Worm (Caenorhabditis elegans) whole organism, L4 larva: ENCODE results near the gene cyy-1.

ENCODE experiments used
- F44E2.7 ChIP-seq: fragments of 200-800 bp; sonication (Bioruptor generic); IDR thresholded peaks from 2 replicates; pipeline ENCODE4 v2.1.2; 2022; ENCODE audit warnings: missing genetic modification characterization, missing compliant biosample characterization
- Y48G9A.11 ChIP-seq: fragments of 200-800 bp; sonication (Bioruptor generic); IDR thresholded peaks from 2 replicates; pipeline ENCODE4 v1.3.6; 2022; ENCODE audit warnings: missing genetic modification reagents, missing genetic modification characterization, missing compliant biosample characterization
- Y5F2A.4 ChIP-seq: fragments of 200-800 bp; sonication (Bioruptor generic); optimal IDR thresholded peaks from 2 replicates; lab custom pipeline; 2018; ENCODE audit warnings: mild to moderate bottlenecking, missing genetic modification characterization, missing compliant biosample characterization
- ZK337.2 ChIP-seq: fragments of 200-800 bp; sonication (Bioruptor generic); IDR thresholded peaks from 2 replicates; pipeline ENCODE4 v1.3.6; 2022; ENCODE audit warnings: missing genetic modification reagents, missing genetic modification characterization, missing compliant biosample characterization
- ZK546.5 ChIP-seq, 2 experiments: sonication (generic microtip); optimal IDR thresholded peaks; 2 replicates each; lab custom pipeline; 2017; ENCODE audit warnings: missing biosample characterization in 2 of 2, missing genetic modification characterization in 2 of 2
- aly-2 ChIP-seq: sonication (generic microtip); optimal IDR thresholded peaks from 2 replicates; lab custom pipeline; 2018; ENCODE audit warnings: missing biosample characterization, missing genetic modification characterization
- ceh-20 ChIP-seq: fragments of 200-800 bp; sonication (Bioruptor generic); IDR thresholded peaks from 2 replicates; pipeline ENCODE4 v1.3.6; 2022; ENCODE audit warnings: missing genetic modification reagents, missing genetic modification characterization, missing compliant biosample characterization
- ceh-28 ChIP-seq: fragments of 150-350 bp; optimal IDR thresholded peaks from 2 replicates; lab custom pipeline; 2014; ENCODE audit warnings: missing biosample characterization, missing genetic modification reagents, missing genetic modification characterization
- ceh-32 ChIP-seq: sonication (generic microtip); optimal IDR thresholded peaks from 2 replicates; lab custom pipeline; 2016; ENCODE audit warnings: mild to moderate bottlenecking, missing genetic modification characterization, missing compliant biosample characterization; ENCODE audit not compliant: poor library complexity
- ceh-62 ChIP-seq: sonication (generic microtip); optimal IDR thresholded peaks from 2 replicates; lab custom pipeline; 2017; ENCODE audit warnings: missing biosample characterization, missing genetic modification characterization
- ces-1 ChIP-seq: fragments of 150-350 bp; sonication (generic microtip); optimal IDR thresholded peaks from 4 replicates; lab custom pipeline; 2014; ENCODE audit warnings: missing biosample characterization, missing genetic modification reagents, missing genetic modification characterization
- ctbp-1 ChIP-seq: fragments of 200-800 bp; sonication (Bioruptor generic); IDR thresholded peaks from 2 replicates; pipeline ENCODE4 v1.3.6; 2022; ENCODE audit warnings: missing genetic modification reagents, missing genetic modification characterization, missing compliant biosample characterization
- daf-16 ChIP-seq, 3 experiments: sonication (generic microtip); optimal IDR thresholded peaks; 2 replicates each; lab custom pipeline; 2016 to 2017; ENCODE audit warnings: missing genetic modification characterization in 3 of 3, missing genetic modification reagents in 3 of 3, mild to moderate bottlenecking in 2 of 3, missing compliant biosample characterization in 2 of 3, missing biosample characterization in 1 of 3, moderate library complexity in 1 of 3
- daf-8 ChIP-seq: fragments of 200-800 bp; sonication (Bioruptor generic); IDR thresholded peaks from 2 replicates; pipeline ENCODE4 v1.3.6; 2022; ENCODE audit warnings: missing genetic modification characterization, missing compliant biosample characterization
- dve-1 ChIP-seq: sonication (generic microtip); optimal IDR thresholded peaks from 2 replicates; lab custom pipeline; 2017; ENCODE audit warnings: antibody characterized with exemption, mild to moderate bottlenecking, missing genetic modification characterization, missing compliant biosample characterization; ENCODE audit not compliant: insufficient read depth
- egl-43 ChIP-seq: fragments of 200-800 bp; sonication (Bioruptor generic); IDR thresholded peaks from 2 replicates; pipeline ENCODE4 v1.3.6; 2022; ENCODE audit warnings: missing genetic modification reagents, missing genetic modification characterization, missing compliant biosample characterization
- hlh-11 ChIP-seq: fragments of 200-800 bp; sonication (Bioruptor generic); optimal IDR thresholded peaks from 2 replicates; lab custom pipeline; 2018; ENCODE audit warnings: mild to moderate bottlenecking, missing genetic modification characterization, missing compliant biosample characterization
- hlh-30 ChIP-seq: sonication (generic microtip); optimal IDR thresholded peaks from 2 replicates; lab custom pipeline; 2017; ENCODE audit warnings: antibody characterized with exemption, mild to moderate bottlenecking, missing genetic modification characterization, missing compliant biosample characterization; ENCODE audit not compliant: insufficient read depth
- hmg-1.1 ChIP-seq: fragments of 200-800 bp; sonication (Bioruptor generic); IDR thresholded peaks from 2 replicates; pipeline ENCODE4 v1.3.6; 2022; ENCODE audit warnings: missing genetic modification reagents, missing genetic modification characterization, missing compliant biosample characterization
- jun-1 ChIP-seq: fragments of 150-350 bp; optimal IDR thresholded peaks from 2 replicates; lab custom pipeline; 2014; ENCODE audit warnings: missing biosample characterization, missing genetic modification reagents, missing genetic modification characterization
- lin-1 ChIP-seq: fragments of 200-800 bp; sonication (Bioruptor generic); IDR thresholded peaks from 2 replicates; pipeline ENCODE4 v1.3.6; 2022; ENCODE audit warnings: missing genetic modification reagents, missing genetic modification characterization, missing compliant biosample characterization
- lin-38 ChIP-seq: fragments of 200-800 bp; sonication (Bioruptor generic); IDR thresholded peaks from 2 replicates; pipeline ENCODE4 v1.3.6; 2022; ENCODE audit warnings: missing genetic modification reagents, missing genetic modification characterization, missing compliant biosample characterization
- lin-39 ChIP-seq: fragments of 150-350 bp; optimal IDR thresholded peaks from 2 replicates; lab custom pipeline; 2014; ENCODE audit warnings: missing biosample characterization, missing genetic modification reagents, missing genetic modification characterization
- lsy-2 ChIP-seq, 2 experiments: fragments of 150-350 bp in 1 of 2; sonication (generic microtip) in 1 of 2; optimal IDR thresholded peaks; 2 replicates each; lab custom pipeline; 2014 to 2017; ENCODE audit warnings: missing biosample characterization in 2 of 2, missing genetic modification characterization in 2 of 2
- mdt-29 ChIP-seq: fragments of 200-800 bp; sonication (Bioruptor generic); IDR thresholded peaks from 2 replicates; pipeline ENCODE4 v1.3.6; 2022; ENCODE audit warnings: missing genetic modification reagents, missing genetic modification characterization, missing compliant biosample characterization
- mep-1 ChIP-seq: fragments of 150-350 bp; sonication (generic microtip); optimal IDR thresholded peaks from 3 replicates; lab custom pipeline; 2014; ENCODE audit warnings: missing biosample characterization, missing genetic modification characterization
- mes-2 ChIP-seq: sonication (generic microtip); optimal IDR thresholded peaks from 2 replicates; lab custom pipeline; 2016; ENCODE audit warnings: missing genotype, mild to moderate bottlenecking, missing genetic modification characterization, missing compliant biosample characterization; ENCODE audit not compliant: poor library complexity, severe bottlenecking
- nhr-10 ChIP-seq: fragments of 150-350 bp; optimal IDR thresholded peaks from 2 replicates; lab custom pipeline; 2014; ENCODE audit warnings: missing biosample characterization, missing genetic modification characterization
- nhr-111 ChIP-seq: fragments of 200-800 bp; sonication (Bioruptor generic); optimal IDR thresholded peaks from 2 replicates; lab custom pipeline; 2018; ENCODE audit warnings: mild to moderate bottlenecking, missing genetic modification characterization, missing compliant biosample characterization
- nhr-28 ChIP-seq: fragments of 150-350 bp; optimal IDR thresholded peaks from 2 replicates; lab custom pipeline; 2014; ENCODE audit warnings: missing biosample characterization, missing genetic modification characterization
- nhr-42 ChIP-seq: fragments of 200-800 bp; sonication (Bioruptor generic); IDR thresholded peaks from 2 replicates; pipeline ENCODE4 v1.3.6; 2022; ENCODE audit warnings: missing genetic modification characterization, missing compliant biosample characterization
- nhr-6 ChIP-seq: fragments of 150-350 bp; optimal IDR thresholded peaks from 2 replicates; lab custom pipeline; 2014; ENCODE audit warnings: missing biosample characterization, missing genetic modification characterization
- nhr-77 ChIP-seq: fragments of 150-350 bp; optimal IDR thresholded peaks from 2 replicates; lab custom pipeline; 2014; ENCODE audit warnings: missing biosample characterization, missing genetic modification characterization
- pqm-1 ChIP-seq: sonication (generic microtip); optimal IDR thresholded peaks from 2 replicates; lab custom pipeline; 2017; ENCODE audit warnings: missing biosample characterization, missing genetic modification characterization
- rbr-2 ChIP-seq: sonication (generic microtip); optimal IDR thresholded peaks from 2 replicates; lab custom pipeline; 2016; ENCODE audit warnings: missing genotype, missing genetic modification characterization, missing compliant biosample characterization
- saeg-2 ChIP-seq: fragments of 200-800 bp; sonication (Bioruptor generic); IDR thresholded peaks from 2 replicates; pipeline ENCODE4 v1.3.6; 2022; ENCODE audit warnings: missing genetic modification reagents, missing genetic modification characterization, missing compliant biosample characterization
- snpc-4 ChIP-seq: fragments of 150-350 bp; optimal IDR thresholded peaks from 2 replicates; lab custom pipeline; 2014; ENCODE audit warnings: missing biosample characterization, missing genetic modification characterization
- spr-3 ChIP-seq: fragments of 200-800 bp; sonication (Bioruptor generic); optimal IDR thresholded peaks from 2 replicates; lab custom pipeline; 2018; ENCODE audit warnings: mild to moderate bottlenecking, missing genetic modification characterization, missing compliant biosample characterization
- zip-11 ChIP-seq: fragments of 200-800 bp; sonication (Bioruptor generic); IDR thresholded peaks from 2 replicates; pipeline ENCODE4 v1.3.6; 2022; ENCODE audit warnings: missing genetic modification characterization, missing compliant biosample characterization
- ztf-7 ChIP-seq: fragments of 150-350 bp; optimal IDR thresholded peaks from 2 replicates; lab custom pipeline; 2014; ENCODE audit warnings: missing biosample characterization, missing genetic modification characterization

cyy-1 gene

ce11 chrIII:8425076-8425475 is 19.4 kb downstream of the cyy-1 start (continued):
- TF ChIP-seq ceh-20 (GFP tag; lab: Robert Waterston, UW), result 0 out of 2 replicates have a peak, but pooled peaks have one; percentile 9
- TF ChIP-seq mdt-29 (GFP tag; lab: Robert Waterston, UW), result 0 out of 2 replicates have a peak, but pooled peaks have one; percentile 42
- TF ChIP-seq, all 104 proteins: peak for 40

ce11 chrIII:8426271-8426670 is 20.6 kb downstream of the cyy-1 start, which contains the start of gene cec-1:
Gene cec-1, plus strand, starts transcription at chrIII:8426333.
- no peak for TF ChIP-seq ceh-28 (tag; lab: Kevin White, UChicago)
- TF ChIP-seq hlh-11 (tag; lab: Kevin White, UChicago), result peak; percentile 8
- no peak for TF ChIP-seq hlh-30 (tag; lab: Kevin White, UChicago)
- TF ChIP-seq snpc-4 (tag; lab: Kevin White, UChicago), result no peak
- TF ChIP-seq mes-2 (tag; lab: Kevin White, UChicago), result peak; percentile 12
- peak in 1 of 2 experiments; percentile 52 for TF ChIP-seq lsy-2 (tag; optimal IDR thresholded peaks at IDR 0.05; lab: Kevin White, UChicago)
- no peak for TF ChIP-seq hmg-1.1 (GFP tag; lab: Robert Waterston, UW)
- no peak for TF ChIP-seq nhr-111 (GFP tag; lab: Kevin White, UChicago)
- peak; percentile 30 for TF ChIP-seq nhr-28 (tag; lab: Kevin White, UChicago)
- TF ChIP-seq egl-43 (GFP tag; lab: Robert Waterston, UW), result no peak
- TF ChIP-seq ces-1 (GFP tag; lab: Kevin White, UChicago), result peak; percentile 57
- TF ChIP-seq nhr-42, result no peak
- TF ChIP-seq mep-1 (tag; lab: Kevin White, UChicago), result peak; percentile 10
- no peak for TF ChIP-seq nhr-10
- TF ChIP-seq lin-39 (tag; lab: Kevin White, UChicago), result no peak
- peak; percentile 44 for TF ChIP-seq dve-1 (tag; lab: Kevin White, UChicago)

- TF ChIP-seq lsy-2 (tag; optimal IDR thresholded peaks at IDR 0.05; lab: Kevin White, UChicago) (peak in 1 of 2 experiments; percentile 35), rbr-2 (tag; lab: Kevin White, UChicago) (no peak), mes-2 (tag; lab: Kevin White, UChicago) (peak; percentile 19), daf-16 (GFP tag; optimal IDR thresholded peaks at IDR 0.05; lab: Kevin White, UChicago) (no peak), daf-16 (tag; optimal IDR thresholded peaks at IDR 0.05; lab: Kevin White, UChicago) (peak; percentile 24), lin-39 (tag; lab: Kevin White, UChicago) (no peak), spr-3 (GFP tag; lab: Kevin White, UChicago) (no peak), Y5F2A.4 (GFP tag; lab: Kevin White, UChicago) (no peak), ceh-32 (tag; lab: Kevin White, UChicago) (no peak), Y48G9A.11 (GFP tag; lab: Robert Waterston, UW) (peak; percentile 59; the same call in 1 of the 2 replicates), lin-38 (GFP tag; lab: Robert Waterston, UW) (peak; percentile 67), jun-1 (tag; lab: Kevin White, UChicago) (no peak)
These were observed 23.4 kb downstream of the cyy-1 start, which contains the start of gene ZK1236.1 for ce11 chrIII:8429035-8429434. Gene ZK1236.1, plus strand, starts transcription at chrIII:8429297.

- no peak for TF ChIP-seq lin-1 (GFP tag; lab: Robert Waterston, UW)
- no peak for TF ChIP-seq aly-2
- no peak for TF ChIP-seq daf-16 (GFP tag; optimal IDR thresholded peaks at IDR 0.05; lab: Kevin White, UChicago)
- TF ChIP-seq daf-16 (tag; optimal IDR thresholded peaks at IDR 0.05; lab: Kevin White, UChicago), result no peak
- no peak for TF ChIP-seq ceh-62
- TF ChIP-seq nhr-10, result no peak
- no peak for TF ChIP-seq ztf-7 (tag; lab: Kevin White, UChicago)
- TF ChIP-seq ctbp-1 (GFP tag; lab: Robert Waterston, UW), result no peak
- no peak for TF ChIP-seq saeg-2 (GFP tag; lab: Robert Waterston, UW)
- TF ChIP-seq nhr-6, result no peak
- TF ChIP-seq pqm-1 (tag; lab: Kevin White, UChicago), result no peak
- no peak for TF ChIP-seq nhr-77
- no peak for TF ChIP-seq nhr-28 (tag; lab: Kevin White, UChicago)
- no peak for TF ChIP-seq ZK546.5 (tag; optimal IDR thresholded peaks at IDR 0.05; lab: Kevin White, UChicago)
- no peak for TF ChIP-seq ceh-28 (tag; lab: Kevin White, UChicago)
- TF ChIP-seq F44E2.7, result no peak
- no peak for TF ChIP-seq zip-11 (GFP tag; lab: Robert Waterston, UW)
- TF ChIP-seq dve-1 (tag; lab: Kevin White, UChicago), result no peak
- no peak for TF ChIP-seq ZK337.2 (GFP tag; lab: Robert Waterston, UW)
- no peak for TF ChIP-seq daf-8 (GFP tag; lab: Robert Waterston, UW)
These were observed 23.8 kb downstream of the cyy-1 start for ce11 chrIII:8429497-8429896.
